Worm (Caenorhabditis elegans) whole organism, early embryonic: ENCODE measurements around the gene col-138.

Source experiments
- ama-1 ChIP-seq: fragments of 150-350 bp; optimal IDR thresholded peaks from 2 replicates; lab custom pipeline; 2014
- ceh-13 ChIP-seq: fragments of 200-800 bp; sonication (Bioruptor generic); optimal IDR thresholded peaks from 2 replicates; lab custom pipeline; 2018; ENCODE audit warnings: mild to moderate bottlenecking, missing genetic modification characterization, missing compliant biosample characterization
- flt-1 ChIP-seq: fragments of 200-800 bp; sonication (Bioruptor generic); IDR thresholded peaks from 2 replicates; pipeline ENCODE4 v1.3.6; 2022; ENCODE audit warnings: missing genetic modification characterization, missing compliant biosample characterization
- hmg-4 ChIP-seq: fragments of 200-800 bp; sonication (Bioruptor generic); optimal IDR thresholded peaks from 2 replicates; lab custom pipeline; 2018; ENCODE audit warnings: mild to moderate bottlenecking, missing genetic modification characterization, missing compliant biosample characterization
- pes-1 ChIP-seq: fragments of 200-800 bp; sonication (Bioruptor generic); IDR thresholded peaks from 2 replicates; pipeline ENCODE4 v1.3.6; 2022; ENCODE audit warnings: missing genetic modification reagents, missing genetic modification characterization, missing compliant biosample characterization
- scrt-1 ChIP-seq: fragments of 200-800 bp; sonication (Bioruptor generic); IDR thresholded peaks from 2 replicates; pipeline ENCODE4 v1.3.6; 2022; ENCODE audit warnings: missing genetic modification characterization, missing compliant biosample characterization
- tbx-11 ChIP-seq: fragments of 200-800 bp; sonication (Bioruptor generic); IDR thresholded peaks from 2 replicates; pipeline ENCODE4 v1.3.6; 2022; ENCODE audit warnings: missing genetic modification characterization, missing compliant biosample characterization
- tra-4 ChIP-seq: sonication (generic microtip); optimal IDR thresholded peaks from 2 replicates; lab custom pipeline; 2017; ENCODE audit warnings: missing genetic modification characterization, missing compliant biosample characterization

DNA sequence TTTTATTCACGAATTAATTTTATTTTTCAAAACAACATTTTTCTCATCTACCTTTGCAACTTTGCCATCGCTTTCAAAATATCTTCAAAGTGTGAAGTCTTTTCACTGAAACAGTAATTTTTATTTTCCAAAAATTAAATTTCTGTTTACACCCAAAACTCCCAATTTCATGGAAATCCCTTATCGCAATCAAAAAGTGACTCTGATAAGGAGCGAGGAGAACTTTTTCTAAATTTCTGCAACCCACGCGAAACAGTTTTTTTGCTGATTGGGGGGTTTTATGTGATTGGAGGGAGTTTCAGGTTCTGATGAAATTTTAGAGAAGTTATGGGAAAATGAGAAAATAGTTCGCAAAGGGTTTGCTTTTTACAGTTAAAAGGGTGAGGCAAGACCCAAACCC, 4.0 kb downstream of the col-138 start:
- TF ChIP-seq pes-1 (GFP tag; lab: Robert Waterston, UW) (no peak), tra-4 (tag; lab: Kevin White, UChicago) (no peak), ama-1 (lab: Kevin White, UChicago) (no peak), tbx-11 (no peak), flt-1 (GFP tag; lab: Robert Waterston, UW) (no peak), scrt-1 (no peak), hmg-4 (no peak), ceh-13 (GFP tag; lab: Kevin White, UChicago) (no peak)
